Fruit fly (Drosophila melanogaster): ENCODE measurements around the gene p24-2.

DNA sequence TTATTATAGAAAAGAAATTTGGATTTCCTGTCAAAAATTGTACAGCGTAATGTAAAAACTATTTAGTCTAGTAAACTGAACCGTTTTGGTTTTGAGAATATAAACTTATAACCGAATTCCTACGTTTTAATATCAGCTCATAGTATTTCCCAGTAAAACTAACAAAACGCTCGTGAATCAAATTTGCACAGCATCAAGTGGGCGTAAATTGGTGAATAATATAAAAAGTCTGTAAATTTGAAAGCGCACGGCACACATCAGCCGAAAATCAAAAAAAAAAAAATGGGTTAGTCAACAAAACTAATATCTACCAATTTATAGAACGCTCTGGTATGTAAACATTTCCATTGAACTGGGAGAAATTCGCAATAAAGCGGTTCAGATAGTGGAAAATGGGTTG lies 54.7 kb downstream of the p24-2 start, which contains the start of gene Dh44:
- no peak for TF ChIP-seq ttk (optimal IDR thresholded peaks at IDR 0.05)
- no peak for TF ChIP-seq Myc (optimal IDR thresholded peaks at IDR 0.05)
- TF ChIP-seq insv (optimal IDR thresholded peaks at IDR 0.05), result no peak
